Fruit fly (Drosophila melanogaster) whole organism, embryonic: ENCODE results near the gene CG6574.
A peak's percentile ranks its signal among the peaks of the same experiment; 100 is the strongest.

Source experiments
- Abd-B ChIP-seq: fragments of 200-800 bp; sonication (Bioruptor generic); optimal IDR thresholded peaks from 2 replicates; lab custom pipeline; 2018; ENCODE audit warnings: missing biosample characterization, mild to moderate bottlenecking, missing genetic modification characterization, moderate library complexity
- CG1024 ChIP-seq: fragments of 200-800 bp; sonication (Bioruptor generic); IDR thresholded peaks from 2 replicates; pipeline ENCODE4 v1.3.6; 2022; ENCODE audit warnings: missing biosample characterization, missing genetic modification characterization
- CG10366 ChIP-seq: fragments of 200-800 bp; sonication (Bioruptor generic); IDR thresholded peaks from 2 replicates; pipeline ENCODE4 v1.3.6; 2022; ENCODE audit warnings: missing biosample characterization, missing genetic modification characterization
- CG10431 ChIP-seq: fragments of 200-800 bp; sonication (Bioruptor generic); optimal IDR thresholded peaks from 3 replicates; lab custom pipeline; 2018; ENCODE audit warnings: missing biosample characterization, mild to moderate bottlenecking, missing genetic modification characterization
- CG11456 ChIP-seq: fragments of 200-800 bp; sonication (Bioruptor generic); IDR thresholded peaks from 3 replicates; pipeline ENCODE4 v1.3.6; 2022; ENCODE audit warnings: missing biosample characterization, missing genetic modification characterization
- CG12071 ChIP-seq: fragments of 200-800 bp; sonication (Bioruptor generic); optimal IDR thresholded peaks from 3 replicates; lab custom pipeline; 2018; ENCODE audit warnings: missing biosample characterization, mild to moderate bottlenecking, missing genetic modification characterization
- CG1233 ChIP-seq: fragments of 200-800 bp; sonication (Bioruptor generic); optimal IDR thresholded peaks from 4 replicates; lab custom pipeline; 2018; ENCODE audit warnings: missing biosample characterization, mild to moderate bottlenecking, missing genetic modification characterization
- CG12769 ChIP-seq: fragments of 200-800 bp; sonication (Bioruptor generic); optimal IDR thresholded peaks from 2 replicates; lab custom pipeline; 2019; ENCODE audit warnings: missing biosample characterization, mild to moderate bottlenecking, missing genetic modification characterization, moderate library complexity
- CG13424 ChIP-seq: fragments of 200-800 bp; sonication (Bioruptor generic); optimal IDR thresholded peaks from 2 replicates; lab custom pipeline; 2019; ENCODE audit warnings: missing biosample characterization, mild to moderate bottlenecking, missing genetic modification characterization, moderate library complexity
- CG14667 ChIP-seq: fragments of 200-800 bp; sonication (Bioruptor generic); IDR thresholded peaks from 2 replicates; pipeline ENCODE4 v1.3.6; 2022; ENCODE audit warnings: missing biosample characterization, missing genetic modification characterization
- CG15696 ChIP-seq: fragments of 200-800 bp; sonication (Bioruptor generic); optimal IDR thresholded peaks from 2 replicates; lab custom pipeline; 2019; ENCODE audit warnings: missing biosample characterization, mild to moderate bottlenecking, missing genetic modification characterization, moderate library complexity
- CG1832 ChIP-seq: fragments of 200-800 bp; sonication (Bioruptor generic); optimal IDR thresholded peaks from 2 replicates; lab custom pipeline; 2017; ENCODE audit warnings: missing biosample characterization, mild to moderate bottlenecking, missing genetic modification characterization, inconsistent platforms
- CG2129 ChIP-seq: fragments of 200-800 bp; sonication (Bioruptor generic); IDR thresholded peaks from 2 replicates; pipeline ENCODE4 v1.3.6; 2022; ENCODE audit warnings: missing biosample characterization, missing genetic modification characterization; ENCODE audit not compliant: partially characterized antibody
- CG2712 ChIP-seq: fragments of 200-800 bp; optimal IDR thresholded peaks from 3 replicates; lab custom pipeline; 2019; ENCODE audit warnings: missing biosample characterization, mild to moderate bottlenecking, missing genetic modification characterization, moderate library complexity
- CG30020 ChIP-seq: fragments of 200-800 bp; optimal IDR thresholded peaks from 2 replicates; lab custom pipeline; 2019; ENCODE audit warnings: missing biosample characterization, mild to moderate bottlenecking, missing genetic modification characterization, moderate library complexity
- CG3995 ChIP-seq: fragments of 200-800 bp; sonication (Bioruptor generic); optimal IDR thresholded peaks from 3 replicates; lab custom pipeline; 2016; ENCODE audit warnings: missing biosample characterization, missing genetic modification characterization
- CG42726 ChIP-seq: fragments of 200-800 bp; sonication (Bioruptor generic); IDR thresholded peaks from 2 replicates; pipeline ENCODE4 v1.3.6; 2022; ENCODE audit warnings: missing biosample characterization, missing genetic modification characterization; ENCODE audit not compliant: partially characterized antibody
- CG43689 ChIP-seq: fragments of 200-800 bp; sonication (Bioruptor generic); IDR thresholded peaks from 2 replicates; pipeline ENCODE4 v1.3.6; 2022; ENCODE audit warnings: missing biosample characterization, missing genetic modification characterization
- CG4854 ChIP-seq: fragments of 200-800 bp; sonication (Bioruptor generic); optimal IDR thresholded peaks from 2 replicates; lab custom pipeline; 2016; ENCODE audit warnings: missing biosample characterization, missing genetic modification characterization, inconsistent platforms
- CG7372 ChIP-seq: fragments of 200-800 bp; sonication (Bioruptor generic); IDR thresholded peaks from 2 replicates; pipeline ENCODE4 v1.3.6; 2022; ENCODE audit warnings: missing biosample characterization, missing genetic modification characterization
- CG7839 ChIP-seq: fragments of 200-800 bp; sonication (Bioruptor generic); optimal IDR thresholded peaks from 3 replicates; lab custom pipeline; 2018; ENCODE audit warnings: missing biosample characterization, mild to moderate bottlenecking, missing genetic modification characterization, moderate library complexity
- CG7928 ChIP-seq: fragments of 200-800 bp; sonication (Bioruptor generic); optimal IDR thresholded peaks from 2 replicates; lab custom pipeline; 2017; ENCODE audit warnings: missing biosample characterization, mild to moderate bottlenecking, missing genetic modification characterization
- CG7987 ChIP-seq: fragments of 200-800 bp; sonication (Bioruptor generic); optimal IDR thresholded peaks from 2 replicates; lab custom pipeline; 2018; ENCODE audit warnings: missing biosample characterization, mild to moderate bottlenecking, missing genetic modification characterization, moderate library complexity
- CG9932 ChIP-seq: fragments of 200-800 bp; sonication (Bioruptor generic); IDR thresholded peaks from 2 replicates; pipeline ENCODE4 v1.3.6; 2022; ENCODE audit warnings: missing biosample characterization, missing genetic modification characterization
- CHES-1-like ChIP-seq: fragments of 200-800 bp; sonication (Bioruptor generic); optimal IDR thresholded peaks from 2 replicates; lab custom pipeline; 2016; ENCODE audit warnings: missing biosample characterization, missing genetic modification characterization
- Dad ChIP-seq: fragments of 200-800 bp; sonication (Bioruptor generic); optimal IDR thresholded peaks from 3 replicates; lab custom pipeline; 2016; ENCODE audit warnings: missing biosample characterization, missing genetic modification characterization
- HLH3B ChIP-seq: fragments of 200-800 bp; sonication (Bioruptor generic); IDR thresholded peaks from 2 replicates; pipeline ENCODE4 v1.3.6; 2022; ENCODE audit warnings: missing biosample characterization, missing genetic modification characterization
- Mrtf ChIP-seq: fragments of 200-800 bp; sonication (Bioruptor generic); IDR thresholded peaks from 3 replicates; pipeline ENCODE4 v1.3.6; 2022; ENCODE audit warnings: missing biosample characterization, missing genetic modification characterization
- Side ChIP-seq: fragments of 200-800 bp; sonication (Bioruptor generic); optimal IDR thresholded peaks from 2 replicates; lab custom pipeline; 2016; ENCODE audit warnings: missing biosample characterization, missing genetic modification characterization
- TFAM ChIP-seq: fragments of 200-800 bp; sonication (Bioruptor generic); optimal IDR thresholded peaks from 2 replicates; lab custom pipeline; 2017; ENCODE audit warnings: missing biosample characterization, missing genetic modification characterization, inconsistent platforms
- ac ChIP-seq: fragments of 200-800 bp; sonication (Bioruptor generic); optimal IDR thresholded peaks from 3 replicates; lab custom pipeline; 2017; ENCODE audit warnings: missing biosample characterization, mild to moderate bottlenecking, missing genetic modification characterization
- aop ChIP-seq: fragments of 200-800 bp; sonication (Bioruptor generic); IDR thresholded peaks from 2 replicates; pipeline ENCODE4 v1.3.6; 2022; ENCODE audit warnings: missing biosample characterization, missing genetic modification characterization
- bigmax ChIP-seq: fragments of 200-800 bp; sonication (Bioruptor generic); optimal IDR thresholded peaks from 2 replicates; lab custom pipeline; 2018; ENCODE audit warnings: missing biosample characterization, mild to moderate bottlenecking, missing genetic modification characterization
- cato ChIP-seq: fragments of 200-800 bp; sonication (Bioruptor generic); optimal IDR thresholded peaks from 2 replicates; lab custom pipeline; 2016; ENCODE audit warnings: missing biosample characterization, missing genetic modification characterization, borderline replicate concordance
- dan ChIP-seq: fragments of 200-800 bp; sonication (Bioruptor generic); IDR thresholded peaks from 2 replicates; pipeline ENCODE4 v1.3.6; 2022; ENCODE audit warnings: missing biosample characterization, missing genetic modification characterization
- emc ChIP-seq: fragments of 200-800 bp; sonication (Bioruptor generic); optimal IDR thresholded peaks from 2 replicates; lab custom pipeline; 2016; ENCODE audit warnings: missing biosample characterization, missing genetic modification characterization
- ems ChIP-seq: fragments of 200-800 bp; sonication (Bioruptor generic); optimal IDR thresholded peaks from 3 replicates; lab custom pipeline; 2016; ENCODE audit warnings: missing biosample characterization, missing genetic modification characterization
- fd3F ChIP-seq: fragments of 200-800 bp; sonication (Bioruptor generic); optimal IDR thresholded peaks from 2 replicates; lab custom pipeline; 2018; ENCODE audit warnings: missing biosample characterization, mild to moderate bottlenecking, missing genetic modification characterization, moderate library complexity
- grau ChIP-seq: fragments of 200-800 bp; optimal IDR thresholded peaks from 3 replicates; lab custom pipeline; 2019; ENCODE audit warnings: missing biosample characterization, mild to moderate bottlenecking, missing genetic modification characterization, moderate library complexity
- gsb ChIP-seq: fragments of 200-800 bp; sonication (Bioruptor generic); IDR thresholded peaks from 2 replicates; pipeline ENCODE4 v1.3.6; 2022; ENCODE audit warnings: missing biosample characterization, missing genetic modification characterization
- inv ChIP-seq: fragments of 200-800 bp; sonication (Bioruptor generic); IDR thresholded peaks from 2 replicates; pipeline ENCODE4 v1.3.6; 2022; ENCODE audit warnings: missing biosample characterization, missing genetic modification characterization; ENCODE audit not compliant: partially characterized antibody
- nom ChIP-seq: fragments of 200-800 bp; sonication (Bioruptor generic); optimal IDR thresholded peaks from 2 replicates; lab custom pipeline; 2017; ENCODE audit warnings: missing biosample characterization, missing genetic modification characterization, mild to moderate bottlenecking, moderate library complexity, missing genetic modification reagents
- odd ChIP-seq: fragments of 200-800 bp; sonication (Bioruptor generic); optimal IDR thresholded peaks from 2 replicates; lab custom pipeline; 2017; ENCODE audit warnings: missing biosample characterization, mild to moderate bottlenecking, missing genetic modification characterization
- ranshi ChIP-seq: fragments of 200-800 bp; sonication (Bioruptor generic); IDR thresholded peaks from 2 replicates; pipeline ENCODE4 v1.3.6; 2022; ENCODE audit warnings: missing biosample characterization, missing genetic modification characterization
- sd ChIP-seq: fragments of 200-800 bp; sonication (Bioruptor generic); optimal IDR thresholded peaks from 3 replicates; lab custom pipeline; 2018; ENCODE audit warnings: missing biosample characterization, mild to moderate bottlenecking, missing genetic modification characterization, moderate library complexity
- stwl ChIP-seq: fragments of 200-800 bp; sonication (Bioruptor generic); optimal IDR thresholded peaks from 3 replicates; lab custom pipeline; 2018; ENCODE audit warnings: missing biosample characterization, mild to moderate bottlenecking, missing genetic modification characterization, moderate library complexity
- tna ChIP-seq: fragments of 200-800 bp; sonication (Bioruptor generic); IDR thresholded peaks from 2 replicates; pipeline ENCODE4 v1.3.6; 2022; ENCODE audit warnings: missing biosample characterization, missing genetic modification characterization; ENCODE audit not compliant: partially characterized antibody
- toy ChIP-seq: fragments of 200-800 bp; sonication (Bioruptor generic); IDR thresholded peaks from 2 replicates; pipeline ENCODE4 v1.3.6; 2022; ENCODE audit warnings: missing biosample characterization, missing genetic modification characterization
- wdn ChIP-seq: fragments of 200-800 bp; sonication (Bioruptor generic); IDR thresholded peaks from 2 replicates; pipeline ENCODE4 v1.3.6; 2022; ENCODE audit warnings: missing biosample characterization, missing genetic modification characterization
- zfh1 ChIP-seq: fragments of 200-800 bp; sonication (Bioruptor generic); IDR thresholded peaks from 3 replicates; pipeline ENCODE4 v1.3.6; 2022; ENCODE audit warnings: missing biosample characterization, missing genetic modification characterization

CG6574 gene

dm6 chr3R:10849515-10849973 lies 13.2 kb downstream of the CG6574 start, which contains the start of gene CG42394 (continued):
- TF ChIP-seq ems (GFP tag; lab: Kevin White, UChicago), result peak; percentile 89
- peak; percentile 58; the same call in 1 of the 2 replicates for TF ChIP-seq CG42726
- peak; percentile 88 for TF ChIP-seq CG9932 (GFP tag; lab: Robert Waterston, UW)
- TF ChIP-seq ac, result peak; percentile 90
- peak; percentile 84 for TF ChIP-seq cato (GFP tag; lab: Kevin White, UChicago)
- TF ChIP-seq CG12769 (tag; lab: Kevin White, UChicago), result no peak
- peak; percentile 94 for TF ChIP-seq zfh1 (GFP tag; lab: Robert Waterston, UW)
- TF ChIP-seq CG15696 (tag; lab: Kevin White, UChicago), result peak; percentile 94
- peak; percentile 75 for TF ChIP-seq CG12071 (GFP tag; lab: Kevin White, UChicago)
- TF ChIP-seq CG7928 (GFP tag; lab: Kevin White, UChicago), result peak; percentile 73
- peak; percentile 95 for TF ChIP-seq grau (tag; lab: Kevin White, UChicago)
- peak; percentile 38 for TF ChIP-seq Side
- peak; percentile 76 for TF ChIP-seq Dad (GFP tag; lab: Kevin White, UChicago)
- TF ChIP-seq stwl (tag; lab: Kevin White, UChicago), result peak; percentile 56
- TF ChIP-seq CG3995, result no peak
- peak; percentile 92 for TF ChIP-seq CG7372 (GFP tag; lab: Robert Waterston, UW)
- TF ChIP-seq HLH3B (GFP tag; lab: Robert Waterston, UW), result peak; percentile 93
- peak; percentile 93 for TF ChIP-seq odd (GFP tag; lab: Kevin White, UChicago)
- TF ChIP-seq gsb (GFP tag; lab: Robert Waterston, UW), result peak; percentile 87
- TF ChIP-seq tna (GFP tag; lab: Robert Waterston, UW), result no peak
- peak; percentile 48 for TF ChIP-seq bigmax (GFP tag; lab: Kevin White, UChicago)
- TF ChIP-seq CG1233 (GFP tag; lab: Kevin White, UChicago), result peak; percentile 96
- TF ChIP-seq CG2129 (GFP tag; lab: Robert Waterston, UW), result no peak
- TF ChIP-seq CG4854, result no peak
- TF ChIP-seq CG11456 (GFP tag; lab: Robert Waterston, UW), result peak; percentile 94
- no peak for TF ChIP-seq CG1832 (GFP tag; lab: Kevin White, UChicago)
- peak; percentile 78 for TF ChIP-seq nom (GFP tag; lab: Kevin White, UChicago)
- peak; percentile 72 for TF ChIP-seq aop
- TF ChIP-seq CG13424 (tag; lab: Kevin White, UChicago), result peak; percentile 95
- TF ChIP-seq wdn (GFP tag; lab: Robert Waterston, UW), result peak; percentile 85
- peak; percentile 49 for TF ChIP-seq CHES-1-like
- TF ChIP-seq CG14667 (GFP tag; lab: Robert Waterston, UW), result peak; percentile 84
- peak; percentile 88 for TF ChIP-seq Abd-B (GFP tag; lab: Kevin White, UChicago)
- peak; percentile 90 for TF ChIP-seq CG1024 (GFP tag; lab: Robert Waterston, UW)
- peak; percentile 64 for TF ChIP-seq TFAM
- TF ChIP-seq emc (GFP tag; lab: Kevin White, UChicago), result peak; percentile 18
- peak; percentile 72 for TF ChIP-seq sd (tag; lab: Kevin White, UChicago)
- TF ChIP-seq dan, result no peak
- peak; percentile 96 for TF ChIP-seq ranshi
- TF ChIP-seq fd3F (GFP tag; lab: Kevin White, UChicago), result peak; percentile 90
- TF ChIP-seq CG43689 (GFP tag; lab: Robert Waterston, UW), result peak; percentile 39; the same call in 1 of the 2 replicates
- peak; percentile 79 for TF ChIP-seq CG10431 (GFP tag; lab: Kevin White, UChicago)
- TF ChIP-seq CG10366 (GFP tag; lab: Robert Waterston, UW), result peak; percentile 90
- TF ChIP-seq inv (GFP tag; lab: Robert Waterston, UW), result peak; percentile 30; the same call in 1 of the 2 replicates
- TF ChIP-seq toy (GFP tag; lab: Robert Waterston, UW), result peak; percentile 87
- TF ChIP-seq CG7839 (tag; lab: Kevin White, UChicago), result peak; percentile 98
- peak; percentile 87 for TF ChIP-seq Mrtf (GFP tag; lab: Robert Waterston, UW)
- peak; percentile 76 for TF ChIP-seq CG30020 (tag; lab: Kevin White, UChicago)
- peak; percentile 99 for TF ChIP-seq CG2712
- peak; percentile 93 for TF ChIP-seq CG7987 (GFP tag; lab: Kevin White, UChicago)
